Fruit fly (Drosophila melanogaster) whole organism, wandering third instar larva: Measurements from ENCODE around the gene Ube3a.

Experiments
- Abd-B ChIP-seq: fragments of >200 bp; optimal IDR thresholded peaks from 2 replicates; lab custom pipeline; 2017; ENCODE audit warnings: missing biosample characterization, missing genetic modification characterization
- CG32264 ChIP-seq: fragments of 200-800 bp; sonication (Bioruptor generic); optimal IDR thresholded peaks from 2 replicates; lab custom pipeline; 2016; ENCODE audit warnings: missing biosample characterization, missing genetic modification characterization
- CG9705 ChIP-seq: fragments of 200-800 bp; sonication (Bioruptor generic); optimal IDR thresholded peaks from 2 replicates; lab custom pipeline; 2018; ENCODE audit warnings: missing biosample characterization, mild to moderate bottlenecking, missing genetic modification characterization
- CrebA ChIP-seq: fragments of 200-800 bp; sonication (Bioruptor generic); optimal IDR thresholded peaks from 2 replicates; lab custom pipeline; 2016; ENCODE audit warnings: missing biosample characterization, mild to moderate bottlenecking, missing genetic modification characterization, borderline replicate concordance
- Dfd ChIP-seq: fragments of >200 bp; optimal IDR thresholded peaks from 2 replicates; lab custom pipeline; 2017; ENCODE audit warnings: missing biosample characterization, missing genetic modification characterization
- Dif ChIP-seq: fragments of 200-275, 200-300 bp; sonication (Bioruptor generic); optimal IDR thresholded peaks from 2 replicates; lab custom pipeline; 2018; ENCODE audit warnings: missing biosample characterization, missing genetic modification characterization; ENCODE audit not compliant: partially characterized antibody
- GATAd ChIP-seq: sonication (Bioruptor generic); optimal IDR thresholded peaks from 2 replicates; lab custom pipeline; 2016; ENCODE audit warnings: missing biosample characterization, missing genetic modification characterization
- HLH106 ChIP-seq: fragments of 200-800 bp; optimal IDR thresholded peaks from 3 replicates; lab custom pipeline; 2019; ENCODE audit warnings: missing biosample characterization, mild to moderate bottlenecking, missing genetic modification characterization, moderate library complexity
- Hnf4 ChIP-seq: fragments of 200-800 bp; sonication (Bioruptor generic); optimal IDR thresholded peaks from 2 replicates; lab custom pipeline; 2016; ENCODE audit warnings: missing biosample characterization, mild to moderate bottlenecking, missing genetic modification characterization
- Hr78 ChIP-seq: fragments of >200 bp; optimal IDR thresholded peaks from 2 replicates; lab custom pipeline; 2017; ENCODE audit warnings: missing biosample characterization, missing genetic modification characterization
- Hr83 ChIP-seq: fragments of 200-300 bp; sonication (Bioruptor generic); optimal IDR thresholded peaks from 2 replicates; lab custom pipeline; 2016; ENCODE audit warnings: missing biosample characterization, mild to moderate bottlenecking, missing genetic modification characterization, moderate library complexity; ENCODE audit not compliant: poor library complexity, severe bottlenecking
- Jra ChIP-seq: sonication (Bioruptor generic); optimal IDR thresholded peaks from 2 replicates; lab custom pipeline; 2016; ENCODE audit warnings: missing biosample characterization, missing genetic modification characterization
- Mio ChIP-seq: sonication (Bioruptor generic); optimal IDR thresholded peaks from 2 replicates; lab custom pipeline; 2016; ENCODE audit warnings: missing biosample characterization, missing genetic modification characterization
- Myc ChIP-seq: fragments of >200 bp; optimal IDR thresholded peaks from 2 replicates; lab custom pipeline; 2017
- N ChIP-seq: fragments of >200 bp; optimal IDR thresholded peaks from 2 replicates; lab custom pipeline; 2018; ENCODE audit warnings: missing biosample characterization, missing external identifiers, missing genetic modification characterization
- OdsH ChIP-seq: fragments of 200-800 bp; sonication (Bioruptor generic); optimal IDR thresholded peaks from 2 replicates; lab custom pipeline; 2016; ENCODE audit warnings: missing biosample characterization, mild to moderate bottlenecking, missing genetic modification characterization
- Rel ChIP-seq, 2 experiments: fragments of 200-800 bp; sonication (Bioruptor generic) in 1 of 2; optimal IDR thresholded peaks; 2 replicates in 1 of 2; 3 replicates in 1 of 2; lab custom pipeline; 2016 to 2019; ENCODE audit warnings: mild to moderate bottlenecking in 2 of 2, missing biosample characterization in 2 of 2, missing genetic modification characterization in 2 of 2, moderate library complexity in 1 of 2
- Sp1 ChIP-seq: fragments of 200-800 bp; sonication (Bioruptor generic); optimal IDR thresholded peaks from 3 replicates; lab custom pipeline; 2019; ENCODE audit warnings: missing biosample characterization, mild to moderate bottlenecking, missing genetic modification characterization, moderate library complexity
- Vsx2 ChIP-seq: fragments of 200-300, 225-300 bp; sonication (Bioruptor generic); optimal IDR thresholded peaks from 2 replicates; lab custom pipeline; 2018; ENCODE audit warnings: missing biosample characterization, missing genetic modification characterization; ENCODE audit not compliant: partially characterized antibody
- br ChIP-seq: fragments of 200-800 bp; sonication (Bioruptor generic); optimal IDR thresholded peaks from 2 replicates; lab custom pipeline; 2016; ENCODE audit warnings: missing biosample characterization, missing genetic modification characterization
- brk ChIP-seq: fragments of 200-800 bp; sonication (Bioruptor generic); optimal IDR thresholded peaks from 2 replicates; lab custom pipeline; 2016; ENCODE audit warnings: missing biosample characterization, mild to moderate bottlenecking, missing genetic modification characterization
- dl ChIP-seq, 2 experiments: fragments of 175-275, 200-275 bp in 1 of 2; fragments of 200-275 bp in 1 of 2; sonication (Bioruptor generic); optimal IDR thresholded peaks; lab custom pipeline; 2018; ENCODE audit warnings: mild to moderate bottlenecking in 2 of 2, missing biosample characterization in 2 of 2, missing genetic modification characterization in 2 of 2, moderate library complexity in 2 of 2; ENCODE audit not compliant: partially characterized antibody in 2 of 2, insufficient read depth in 1 of 2
- dmrt93B ChIP-seq: fragments of 200-800 bp; sonication (Bioruptor generic); optimal IDR thresholded peaks from 2 replicates; lab custom pipeline; 2018; ENCODE audit warnings: missing biosample characterization, mild to moderate bottlenecking, missing genetic modification characterization
- dsf ChIP-seq: sonication (Bioruptor generic); optimal IDR thresholded peaks from 2 replicates; lab custom pipeline; 2016; ENCODE audit warnings: missing biosample characterization, missing genetic modification characterization, borderline replicate concordance
- ey ChIP-seq: fragments of 200-800 bp; sonication (Bioruptor generic); optimal IDR thresholded peaks from 2 replicates; lab custom pipeline; 2016; ENCODE audit warnings: missing biosample characterization, missing genetic modification characterization
- foxo ChIP-seq, 2 experiments: fragments of 200-800 bp; sonication (Bioruptor generic); optimal IDR thresholded peaks; 2 replicates in 1 of 2; 3 replicates in 1 of 2; lab custom pipeline; 2016 to 2017; ENCODE audit warnings: missing biosample characterization in 2 of 2, missing genetic modification characterization in 2 of 2
- fru ChIP-seq: fragments of 200-800 bp; sonication (Bioruptor generic); optimal IDR thresholded peaks from 3 replicates; lab custom pipeline; 2016; ENCODE audit warnings: missing biosample characterization, mild to moderate bottlenecking, missing genetic modification characterization
- h ChIP-seq: fragments of 200-800 bp; sonication (Bioruptor generic); optimal IDR thresholded peaks from 3 replicates; lab custom pipeline; 2016; ENCODE audit warnings: missing biosample characterization, mild to moderate bottlenecking, missing genetic modification characterization
- jim ChIP-seq: fragments of 175-275, 200-325 bp; sonication (Bioruptor generic); optimal IDR thresholded peaks from 2 replicates; lab custom pipeline; 2016; ENCODE audit warnings: missing biosample characterization, mild to moderate bottlenecking, missing genetic modification characterization
- lola ChIP-seq: fragments of >200 bp; optimal IDR thresholded peaks from 2 replicates; lab custom pipeline; 2017; ENCODE audit warnings: missing biosample characterization, missing genetic modification characterization
- pan ChIP-seq: fragments of >200 bp; optimal IDR thresholded peaks from 2 replicates; lab custom pipeline; 2017
- psq ChIP-seq: fragments of 200-800 bp; sonication (Bioruptor generic); optimal IDR thresholded peaks from 3 replicates; lab custom pipeline; 2017; ENCODE audit warnings: missing biosample characterization, mild to moderate bottlenecking, missing genetic modification characterization, moderate library complexity
- rgr ChIP-seq: fragments of 200-800 bp; sonication (Bioruptor generic); optimal IDR thresholded peaks from 3 replicates; lab custom pipeline; 2016; ENCODE audit warnings: missing biosample characterization, mild to moderate bottlenecking, missing genetic modification characterization
- sage ChIP-seq: fragments of 200-800 bp; sonication (Bioruptor generic); optimal IDR thresholded peaks from 2 replicates; lab custom pipeline; 2016; ENCODE audit warnings: missing biosample characterization, mild to moderate bottlenecking, missing genetic modification characterization
- sv ChIP-seq: fragments of 200-800 bp; sonication (Bioruptor generic); optimal IDR thresholded peaks from 3 replicates; lab custom pipeline; 2016; ENCODE audit warnings: missing biosample characterization, missing genetic modification characterization
- tai ChIP-seq: sonication (Bioruptor generic); optimal IDR thresholded peaks from 2 replicates; lab custom pipeline; 2016; ENCODE audit warnings: missing biosample characterization, missing genetic modification characterization
- usp ChIP-seq: fragments of >200 bp; optimal IDR thresholded peaks from 2 replicates; lab custom pipeline; 2017; ENCODE audit warnings: missing biosample characterization, missing genetic modification characterization
- woc ChIP-seq: sonication (Bioruptor generic); optimal IDR thresholded peaks from 2 replicates; lab custom pipeline; 2016; ENCODE audit warnings: missing biosample characterization, mild to moderate bottlenecking, missing genetic modification characterization

Ube3a gene

DNA sequence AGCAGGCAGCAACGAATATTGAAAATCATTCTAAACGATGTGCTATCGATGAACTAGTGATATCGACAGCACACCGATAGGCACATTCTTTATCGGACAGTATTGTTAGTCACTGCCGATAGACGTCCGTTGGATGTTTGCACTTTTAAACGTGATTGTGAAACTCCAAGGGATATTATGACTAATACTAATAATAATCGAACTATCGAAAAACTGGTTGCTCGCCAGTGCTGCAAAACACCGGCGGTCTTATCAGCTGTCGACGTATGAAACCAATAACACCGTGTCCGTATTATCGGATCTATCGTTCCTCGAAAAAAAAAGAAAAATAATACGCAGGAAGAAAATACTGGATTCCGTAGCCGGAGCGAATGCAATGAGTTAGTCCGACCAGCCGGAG lies at the start of gene Ube3a, which contains the start of gene CG7600:
Ube3a (minus strand) TSS at position 67 of the 400 bp plus-strand sequence.
CG7600 (plus strand) TSS at position 270 of the 400 bp plus-strand sequence.
- peak; percentile 41 for TF ChIP-seq fru (GFP tag; lab: Kevin White, UChicago)
- TF ChIP-seq Sp1 (GFP tag; lab: Kevin White, UChicago), result peak; percentile 57
- TF ChIP-seq Dfd, result no peak
- peak; percentile 53 for TF ChIP-seq OdsH (GFP tag; lab: Kevin White, UChicago)
- no peak for TF ChIP-seq Rel (GFP tag; optimal IDR thresholded peaks at IDR 0.05; lab: Kevin White, UChicago)
- TF ChIP-seq Rel (tag; optimal IDR thresholded peaks at IDR 0.05; lab: Kevin White, UChicago), result peak; percentile 56
- no peak for TF ChIP-seq usp
- peak; percentile 48 to 54 for TF ChIP-seq foxo (GFP tag; optimal IDR thresholded peaks at IDR 0.05; lab: Kevin White, UChicago)
- TF ChIP-seq woc (GFP tag; lab: Kevin White, UChicago), result no peak
- peak; percentile 75 for TF ChIP-seq h (GFP tag; lab: Kevin White, UChicago)
- no peak for TF ChIP-seq brk (GFP tag; lab: Kevin White, UChicago)
- peak; percentile 14 for TF ChIP-seq Dif (GFP tag; lab: Kevin White, UChicago)
- no peak for TF ChIP-seq Hr78 (GFP tag; lab: Kevin White, UChicago)
- no peak for TF ChIP-seq Mio (GFP tag; lab: Kevin White, UChicago)
- TF ChIP-seq Hnf4, result peak; percentile 74
- no peak for TF ChIP-seq Vsx2 (GFP tag; lab: Kevin White, UChicago)
- TF ChIP-seq CG9705 (GFP tag; lab: Kevin White, UChicago), result peak; percentile 14
- peak; percentile 30 for TF ChIP-seq Myc
- peak; percentile 30 for TF ChIP-seq CG32264 (GFP tag; lab: Kevin White, UChicago)
- TF ChIP-seq dmrt93B (GFP tag; lab: Kevin White, UChicago), result no peak
- peak; percentile 25 for TF ChIP-seq sv
- no peak for TF ChIP-seq CrebA (GFP tag; lab: Kevin White, UChicago)
- TF ChIP-seq sage (GFP tag; lab: Kevin White, UChicago), result no peak
- peak; percentile 59 for TF ChIP-seq Hr83 (GFP tag; lab: Kevin White, UChicago)
- no peak for TF ChIP-seq jim (GFP tag; lab: Kevin White, UChicago)
- no peak for TF ChIP-seq lola (GFP tag; lab: Kevin White, UChicago)
- peak; percentile 34 for TF ChIP-seq HLH106
- TF ChIP-seq dl (GFP tag; optimal IDR thresholded peaks at IDR 0.05; lab: Kevin White, UChicago; ENCODE audit: insufficient read depth in 1 of 2, partially characterized antibody in 2 of 2), result no peak
- no peak for TF ChIP-seq Abd-B
- peak; percentile 94 for TF ChIP-seq Jra (GFP tag; lab: Kevin White, UChicago)
- TF ChIP-seq br (GFP tag; lab: Kevin White, UChicago), result peak; percentile 62
- no peak for TF ChIP-seq tai (GFP tag; lab: Kevin White, UChicago)
- TF ChIP-seq psq, result no peak
- no peak for TF ChIP-seq GATAd (GFP tag; lab: Kevin White, UChicago)
- TF ChIP-seq pan (lab: Kevin White, UChicago), result no peak
- TF ChIP-seq N, result no peak
- no peak for TF ChIP-seq dsf (GFP tag; lab: Kevin White, UChicago)
- peak; percentile 48 for TF ChIP-seq rgr (GFP tag; lab: Kevin White, UChicago)
- TF ChIP-seq ey (GFP tag; lab: Kevin White, UChicago), result no peak

DNA sequence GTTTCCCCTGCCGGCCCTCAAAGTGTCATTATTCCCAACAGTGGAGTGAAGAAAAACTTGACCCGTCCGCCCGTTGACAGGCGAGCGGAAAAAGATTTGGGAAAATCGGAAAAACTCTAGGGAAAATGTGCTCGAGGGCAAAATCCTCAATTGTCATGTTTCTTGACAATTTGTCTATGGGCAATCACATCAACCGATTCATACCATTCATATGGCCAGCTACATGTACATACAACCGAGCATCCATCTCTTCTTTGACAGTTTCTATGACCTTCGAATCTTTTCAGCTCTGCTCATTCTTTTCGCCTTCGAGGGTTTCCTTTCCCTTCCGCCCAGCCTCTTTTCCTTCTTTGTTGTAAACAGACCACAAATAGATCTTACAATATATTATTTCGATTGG lies 49.4 kb upstream of the Ube3a start:
- TF ChIP-seq CrebA (GFP tag; lab: Kevin White, UChicago) (no peak), Rel (GFP tag; optimal IDR thresholded peaks at IDR 0.05; lab: Kevin White, UChicago) (no peak), Rel (tag; optimal IDR thresholded peaks at IDR 0.05; lab: Kevin White, UChicago) (no peak), woc (GFP tag; lab: Kevin White, UChicago) (no peak), br (GFP tag; lab: Kevin White, UChicago) (no peak), dl (GFP tag; optimal IDR thresholded peaks at IDR 0.05; lab: Kevin White, UChicago; ENCODE audit: insufficient read depth in 1 of 2, partially characterized antibody in 2 of 2) (no peak), N (no peak), Myc (no peak), Hnf4 (no peak), OdsH (GFP tag; lab: Kevin White, UChicago) (no peak), rgr (GFP tag; lab: Kevin White, UChicago) (no peak), Hr78 (GFP tag; lab: Kevin White, UChicago) (no peak), HLH106 (no peak), jim (GFP tag; lab: Kevin White, UChicago) (no peak), Hr83 (GFP tag; lab: Kevin White, UChicago) (no peak), dmrt93B (GFP tag; lab: Kevin White, UChicago) (no peak), CG32264 (GFP tag; lab: Kevin White, UChicago) (no peak), Abd-B (no peak)
